Worm (Caenorhabditis elegans): ENCODE data around the gene ins-14.

The ins-14 gene

DNA sequence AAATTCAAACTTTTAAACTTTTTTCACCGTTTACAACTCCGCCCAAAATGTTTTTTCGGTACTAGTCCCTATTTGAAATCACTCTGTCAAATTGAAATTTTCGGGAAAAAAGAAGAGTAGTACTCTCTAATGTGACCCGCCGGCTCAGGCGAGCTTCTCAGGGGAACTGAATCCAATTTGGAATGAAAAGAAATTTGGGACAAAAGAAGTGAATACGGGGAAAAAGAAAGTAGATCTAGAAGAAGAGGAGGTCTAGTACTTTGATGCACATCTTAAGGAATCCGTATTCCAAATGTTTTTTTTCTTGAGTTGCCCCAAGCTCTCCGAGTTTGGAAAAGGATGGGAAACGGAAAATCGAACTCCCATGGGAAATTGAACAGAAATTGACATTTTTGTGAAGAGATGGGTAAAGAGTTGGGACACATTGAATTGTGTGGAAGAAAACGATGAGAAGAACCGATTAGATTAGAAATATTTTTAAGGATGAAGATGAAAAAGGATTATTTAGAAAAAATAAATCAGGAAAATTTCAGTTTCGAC is 39.0 kb downstream of the ins-14 start:
- no peak for TF ChIP-seq egl-43 (GFP tag; IDR thresholded peaks at IDR 0.05)
- TF ChIP-seq fkh-10 (GFP tag; optimal IDR thresholded peaks at IDR 0.05): peak; percentile 39
- TF ChIP-seq ctbp-1 (GFP tag; IDR thresholded peaks at IDR 0.05): 0 out of 2 replicates have a peak, but pooled peaks have one; percentile 16
- TF ChIP-seq egl-27 (tag; optimal IDR thresholded peaks at IDR 0.05): no peak
- TF ChIP-seq daf-19 (GFP tag; conservative IDR thresholded peaks at IDR 0.05): no peak
- TF ChIP-seq unc-62 (GFP tag; optimal IDR thresholded peaks at IDR 0.05 in 1 of 2): peak in 1 of 2 experiments; percentile 67
- TF ChIP-seq unc-62 (tag; optimal IDR thresholded peaks at IDR 0.05): no peak

- TF ChIP-seq Y75B8A.6 (GFP tag; IDR thresholded peaks at IDR 0.05) (no peak), ceh-20 (GFP tag; IDR thresholded peaks at IDR 0.05) (0 out of 2 replicates have a peak, but pooled peaks have one; percentile 28), daf-16 (GFP tag; optimal IDR thresholded peaks at IDR 0.05) (peak in 1 of 2 experiments; percentile 87), daf-16 (tag; optimal IDR thresholded peaks at IDR 0.05) (no peak), spr-3 (GFP tag; optimal IDR thresholded peaks at IDR 0.05) (no peak), nhr-11 (tag; optimal IDR thresholded peaks at IDR 0.05) (peak; percentile 43), unc-62 (GFP tag; optimal IDR thresholded peaks at IDR 0.05 in 1 of 2) (peak in 1 of 2 experiments; percentile 97), unc-62 (tag; optimal IDR thresholded peaks at IDR 0.05) (no peak), ceh-32 (tag; optimal IDR thresholded peaks at IDR 0.05; ENCODE audit: poor library complexity) (no peak), Y5F2A.4 (GFP tag; optimal IDR thresholded peaks at IDR 0.05) (no peak), lsy-2 (tag; optimal IDR thresholded peaks at IDR 0.05) (peak in 1 of 2 experiments; percentile 29), F26F4.8 (GFP tag; conservative IDR thresholded peaks at IDR 0.05) (no peak), hlh-11 (tag; optimal IDR thresholded peaks at IDR 0.05) (peak; percentile 9), hlh-30 (tag; optimal IDR thresholded peaks at IDR 0.05; ENCODE audit: insufficient read depth) (peak; percentile 20)
Measured at ce11 chrII:6705593-6706228, 39.9 kb downstream of the ins-14 start, which contains the start of gene rpy-1. Gene rpy-1 (minus strand): TSS chrII:6705643.

DNA sequence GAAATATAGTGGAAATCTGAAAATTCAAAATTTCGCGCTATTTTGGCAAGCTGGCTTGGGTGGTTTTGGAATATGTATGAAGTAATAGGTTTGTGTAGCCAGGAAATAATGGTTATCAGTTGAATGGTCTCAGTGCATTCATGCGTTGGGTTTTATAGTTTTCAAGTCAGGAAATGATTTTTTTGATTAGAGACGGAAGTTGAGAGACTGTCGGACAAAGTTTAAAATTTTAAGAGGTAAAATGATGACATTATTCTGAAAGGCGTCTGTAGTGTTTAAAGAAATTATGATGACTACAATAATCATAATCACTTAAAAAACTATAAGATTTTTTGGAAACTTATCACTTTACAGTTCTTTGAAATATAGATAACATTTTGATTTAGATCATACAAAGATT is 44.1 kb downstream of the ins-14 start, which contains the start of gene C18H9.6:
TSS of gene C18H9.6 (minus strand) at position 129 of the 400 bp plus-strand sequence.
- TF ChIP-seq dmd-9 (GFP tag; IDR thresholded peaks at IDR 0.05) (no peak), lin-15B (tag; optimal IDR thresholded peaks at IDR 0.05) (no peak), tag-97 (GFP tag; IDR thresholded peaks at IDR 0.05) (no peak), mxl-3 (GFP tag; optimal IDR thresholded peaks at IDR 0.05) (no peak), ceh-44 (GFP tag; IDR thresholded peaks at IDR 0.05) (no peak), madf-9 (GFP tag; conservative IDR thresholded peaks at IDR 0.05) (no peak), php-3 (GFP tag; IDR thresholded peaks at IDR 0.05) (peak; percentile 79), gei-8 (GFP tag; optimal IDR thresholded peaks at IDR 0.05) (no peak), hif-1 (tag; optimal IDR thresholded peaks at IDR 0.05) (no peak), pqm-1 (tag; optimal IDR thresholded peaks at IDR 0.05) (peak; percentile 73), dmd-8 (GFP tag; IDR thresholded peaks at IDR 0.05) (no peak), lin-13 (GFP tag; optimal IDR thresholded peaks at IDR 0.05) (no peak), zag-1 (tag; optimal IDR thresholded peaks at IDR 0.05) (no peak), Y48G9A.11 (GFP tag; IDR thresholded peaks at IDR 0.05) (no peak), fos-1 (tag; optimal IDR thresholded peaks at IDR 0.05) (no peak), nhr-42 (GFP tag; IDR thresholded peaks at IDR 0.05) (no peak), nhr-10 (tag; optimal IDR thresholded peaks at IDR 0.05) (no peak), dve-1 (tag; optimal IDR thresholded peaks at IDR 0.05; ENCODE audit: insufficient read depth) (peak; percentile 80), ceh-20 (GFP tag; IDR thresholded peaks at IDR 0.05) (no peak), hlh-30 (tag; optimal IDR thresholded peaks at IDR 0.05; ENCODE audit: insufficient read depth) (no peak), mdl-1 (tag; optimal IDR thresholded peaks at IDR 0.05) (no peak), nhr-48 (tag; optimal IDR thresholded peaks at IDR 0.05) (peak; percentile 57), F44E2.7 (GFP tag; IDR thresholded peaks at IDR 0.05) (no peak), lin-1 (GFP tag; IDR thresholded peaks at IDR 0.05) (peak; percentile 77), ceh-28 (tag; optimal IDR thresholded peaks at IDR 0.05) (no peak), dmd-6 (GFP tag; IDR thresholded peaks at IDR 0.05) (peak; percentile 91), nhr-28 (tag; optimal IDR thresholded peaks at IDR 0.05) (peak; percentile 83), lsy-2 (tag; optimal IDR thresholded peaks at IDR 0.05) (no peak), hlh-11 (tag; optimal IDR thresholded peaks at IDR 0.05) (peak; percentile 58), T20F7.1 (GFP tag; optimal IDR thresholded peaks at IDR 0.05) (peak; percentile 1), set-16 (GFP tag; IDR thresholded peaks at IDR 0.05) (no peak)
